Worm (Caenorhabditis elegans) whole organism, mixed stage, embryonic: Measurements from ENCODE around the gene C18D11.1.
"Not testable (repeated sequence)": the region's sequence is repeated elsewhere in the genome, so short reads cannot be mapped to it uniquely, and the experiment has no call there.

ENCODE experiments used
- bed-3 ChIP-seq: fragments of 200-800 bp; sonication (Bioruptor generic); optimal IDR thresholded peaks from 3 replicates; lab custom pipeline; 2018; ENCODE audit warnings: mild to moderate bottlenecking, missing genetic modification characterization, moderate library complexity, missing compliant biosample characterization
- blmp-1 ChIP-seq: fragments of 150-350 bp; optimal IDR thresholded peaks from 2 replicates; lab custom pipeline; 2014; ENCODE audit warnings: missing biosample characterization, missing genetic modification characterization
- ceh-39 ChIP-seq: fragments of 150-350 bp; optimal IDR thresholded peaks from 2 replicates; lab custom pipeline; 2014; ENCODE audit warnings: missing biosample characterization, missing genetic modification characterization
- ceh-43 ChIP-seq: fragments of 200-800 bp; sonication (Bioruptor generic); optimal IDR thresholded peaks from 2 replicates; lab custom pipeline; 2018; ENCODE audit warnings: mild to moderate bottlenecking, missing genetic modification characterization, moderate library complexity, missing compliant biosample characterization
- ceh-83 ChIP-seq: fragments of 200-800 bp; sonication (Bioruptor generic); optimal IDR thresholded peaks from 2 replicates; lab custom pipeline; 2018; ENCODE audit warnings: mild to moderate bottlenecking, missing genetic modification characterization, missing compliant biosample characterization
- ces-1 ChIP-seq: fragments of 150-350 bp; optimal IDR thresholded peaks from 2 replicates; lab custom pipeline; 2014; ENCODE audit warnings: missing biosample characterization, missing genetic modification reagents, missing genetic modification characterization
- cnd-1 ChIP-seq: fragments of 200-800 bp; sonication (Bioruptor generic); optimal IDR thresholded peaks from 2 replicates; lab custom pipeline; 2018; ENCODE audit warnings: mild to moderate bottlenecking, missing genetic modification characterization, missing compliant biosample characterization
- drap-1 ChIP-seq: fragments of 200-800 bp; sonication (Bioruptor generic); optimal IDR thresholded peaks from 3 replicates; lab custom pipeline; 2018; ENCODE audit warnings: mild to moderate bottlenecking, missing genetic modification characterization, missing compliant biosample characterization
- elt-3 ChIP-seq: fragments of 150-350 bp; optimal IDR thresholded peaks from 2 replicates; lab custom pipeline; 2014; ENCODE audit warnings: missing biosample characterization, missing genetic modification characterization
- flh-1 ChIP-seq: fragments of 200-800 bp; sonication (Bioruptor generic); optimal IDR thresholded peaks from 2 replicates; lab custom pipeline; 2018; ENCODE audit warnings: mild to moderate bottlenecking, missing genetic modification characterization, moderate library complexity, missing compliant biosample characterization
- ham-2 ChIP-seq: fragments of 200-800 bp; sonication (Bioruptor generic); optimal IDR thresholded peaks from 2 replicates; lab custom pipeline; 2018; ENCODE audit warnings: mild to moderate bottlenecking, missing genetic modification characterization, missing compliant biosample characterization
- hlh-1 ChIP-seq: fragments of 150-350 bp; optimal IDR thresholded peaks from 2 replicates; lab custom pipeline; 2014; ENCODE audit warnings: missing biosample characterization, missing genetic modification reagents, missing genetic modification characterization
- lin-13 ChIP-seq: fragments of 150-350 bp; optimal IDR thresholded peaks from 2 replicates; lab custom pipeline; 2014; ENCODE audit warnings: missing biosample characterization, missing genetic modification characterization
- lin-32 ChIP-seq: fragments of 200-800 bp; sonication (Bioruptor generic); optimal IDR thresholded peaks from 2 replicates; lab custom pipeline; 2018; ENCODE audit warnings: mild to moderate bottlenecking, missing genetic modification characterization, missing compliant biosample characterization
- lsy-2 ChIP-seq: fragments of 150-350 bp; optimal IDR thresholded peaks from 2 replicates; lab custom pipeline; 2014; ENCODE audit warnings: missing biosample characterization, missing genetic modification characterization
- mep-1 ChIP-seq: fragments of 150-350 bp; optimal IDR thresholded peaks from 2 replicates; lab custom pipeline; 2017; ENCODE audit warnings: missing biosample characterization, missing genetic modification reagents, missing genetic modification characterization, inconsistent platforms
- mls-2 ChIP-seq: sonication (generic microtip); optimal IDR thresholded peaks from 2 replicates; lab custom pipeline; 2016; ENCODE audit warnings: mild to moderate bottlenecking, missing genetic modification characterization, moderate library complexity, missing compliant biosample characterization
- nhr-237 ChIP-seq: fragments of 150-350 bp; optimal IDR thresholded peaks from 2 replicates; lab custom pipeline; 2014; ENCODE audit warnings: missing biosample characterization, missing genetic modification characterization
- nhr-76 ChIP-seq: sonication (generic microtip); optimal IDR thresholded peaks from 2 replicates; lab custom pipeline; 2017; ENCODE audit warnings: missing biosample characterization, missing genetic modification characterization
- sem-2 ChIP-seq: fragments of 200-800 bp; sonication (Bioruptor generic); optimal IDR thresholded peaks from 2 replicates; lab custom pipeline; 2018; ENCODE audit warnings: mild to moderate bottlenecking, missing genetic modification characterization, missing compliant biosample characterization
- snpc-4 ChIP-seq: fragments of 150-350 bp; optimal IDR thresholded peaks from 2 replicates; lab custom pipeline; 2014; ENCODE audit warnings: missing biosample characterization, missing genetic modification characterization
- sptf-1 ChIP-seq: sonication (generic microtip); optimal IDR thresholded peaks from 2 replicates; lab custom pipeline; 2017; ENCODE audit warnings: mild to moderate bottlenecking, missing genetic modification characterization, moderate library complexity, missing compliant biosample characterization
- tbx-8 ChIP-seq: fragments of 200-800 bp; sonication (Bioruptor generic); optimal IDR thresholded peaks from 2 replicates; lab custom pipeline; 2018; ENCODE audit warnings: mild to moderate bottlenecking, missing genetic modification characterization, moderate library complexity, missing compliant biosample characterization
- unc-39 ChIP-seq: fragments of 150-350 bp; optimal IDR thresholded peaks from 2 replicates; lab custom pipeline; 2014; ENCODE audit warnings: missing biosample characterization, missing genetic modification characterization
- unc-62 ChIP-seq: fragments of 150-350 bp; optimal IDR thresholded peaks from 2 replicates; lab custom pipeline; 2014; ENCODE audit warnings: missing biosample characterization, missing genetic modification reagents, missing genetic modification characterization
- zip-8 ChIP-seq: fragments of 150-350 bp; optimal IDR thresholded peaks from 2 replicates; lab custom pipeline; 2014; ENCODE audit warnings: missing biosample characterization, missing genetic modification characterization
- ztf-11 ChIP-seq: fragments of 150-350 bp; optimal IDR thresholded peaks from 2 replicates; lab custom pipeline; 2014; ENCODE audit warnings: missing biosample characterization, missing genetic modification characterization

Gene C18D11.1

ce11 chrIII:11816523-11817003 lies at the start of gene C18D11.1:
C18D11.1 (plus strand) TSS chrIII:11816573.
- TF ChIP-seq unc-62, result peak; percentile 60
- no peak for TF ChIP-seq ztf-11 (tag; lab: Kevin White, UChicago)
- TF ChIP-seq, all 35 proteins: peak for 1

- TF ChIP-seq flh-1; tbx-8 (GFP tag; lab: Kevin White, UChicago); ceh-83 (GFP tag; lab: Kevin White, UChicago): not testable (repeated sequence)
These were observed 42.8 kb upstream of the C18D11.1 start, which contains the start of gene gbf-1 for ce11 chrIII:11773581-11773980. gbf-1 (minus strand) TSS chrIII:11773681.

ce11 chrIII:11774508-11775000 lies 41.8 kb upstream of the C18D11.1 start, which contains the start of gene immp-1:
immp-1 (plus strand) TSS chrIII:11774950.
- TF ChIP-seq drap-1 (GFP tag; lab: Kevin White, UChicago), result no peak
- no peak for TF ChIP-seq bed-3 (GFP tag; lab: Kevin White, UChicago)
- TF ChIP-seq nhr-237 (tag; lab: Kevin White, UChicago), result no peak
- no peak for TF ChIP-seq ceh-39 (tag; lab: Kevin White, UChicago)
- TF ChIP-seq zip-8 (tag; lab: Kevin White, UChicago), result no peak
- TF ChIP-seq unc-62, result no peak
- TF ChIP-seq ham-2 (GFP tag; lab: Kevin White, UChicago), result no peak
- no peak for TF ChIP-seq unc-39 (tag; lab: Kevin White, UChicago)
- TF ChIP-seq elt-3 (tag; lab: Kevin White, UChicago), result no peak
- peak; percentile 16 for TF ChIP-seq ces-1 (GFP tag; lab: Kevin White, UChicago)
- no peak for TF ChIP-seq lin-13 (tag; lab: Kevin White, UChicago)
- no peak for TF ChIP-seq ceh-83 (GFP tag; lab: Kevin White, UChicago)
- TF ChIP-seq sem-2 (GFP tag; lab: Kevin White, UChicago), result no peak
- TF ChIP-seq mls-2 (tag; lab: Kevin White, UChicago), result no peak
- TF ChIP-seq blmp-1 (tag; lab: Kevin White, UChicago), result peak; percentile 71
- no peak for TF ChIP-seq lin-32
- TF ChIP-seq hlh-1 (tag; lab: Kevin White, UChicago), result no peak
- no peak for TF ChIP-seq ceh-43
- TF ChIP-seq lsy-2, result peak; percentile 19
- TF ChIP-seq mep-1 (tag; lab: Kevin White, UChicago), result no peak

ce11 chrIII:11777321-11777720 lies 39.1 kb upstream of the C18D11.1 start, which contains the start of gene mdt-21:
mdt-21 (plus strand) TSS chrIII:11777621.
- TF ChIP-seq ceh-39 (tag; lab: Kevin White, UChicago), result no peak
- no peak for TF ChIP-seq ham-2 (GFP tag; lab: Kevin White, UChicago)
- no peak for TF ChIP-seq nhr-76 (tag; lab: Kevin White, UChicago)
- TF ChIP-seq lin-13 (tag; lab: Kevin White, UChicago), result no peak
- no peak for TF ChIP-seq cnd-1 (tag; lab: Kevin White, UChicago)
- TF ChIP-seq lsy-2, result no peak
- no peak for TF ChIP-seq ceh-83 (GFP tag; lab: Kevin White, UChicago)
- TF ChIP-seq lin-32, result no peak
- no peak for TF ChIP-seq nhr-237 (tag; lab: Kevin White, UChicago)

ce11 chrIII:11780183-11780664 lies 36.1 kb upstream of the C18D11.1 start, which contains the start of gene C24H11.5:
C24H11.5 (plus strand) TSS chrIII:11780233.
- TF ChIP-seq ceh-43, result no peak
- TF ChIP-seq lin-13 (tag; lab: Kevin White, UChicago), result no peak

ce11 chrIII:11781800-11782199 lies 34.6 kb upstream of the C18D11.1 start, which contains the start of gene srd-74:
srd-74 (plus strand) TSS chrIII:11782100.
- TF ChIP-seq snpc-4 (tag; lab: Kevin White, UChicago), result no peak
- no peak for TF ChIP-seq sptf-1 (tag; lab: Kevin White, UChicago)
- TF ChIP-seq unc-62, result no peak
- no peak for TF ChIP-seq tbx-8 (GFP tag; lab: Kevin White, UChicago)
- TF ChIP-seq, all 35 proteins: peak for 0
